Worm (Caenorhabditis elegans) whole organism, young adult: ENCODE results near the gene hmp-1.

ENCODE experiments used
- B0019.2 ChIP-seq: fragments of 200-800 bp; sonication (Bioruptor generic); conservative IDR thresholded peaks from 2 replicates; pipeline ENCODE4 v1.3.6; 2022; ENCODE audit warnings: missing genetic modification reagents, missing genetic modification characterization, missing compliant biosample characterization
- F23B12.7 ChIP-seq: sonication (generic microtip); optimal IDR thresholded peaks from 2 replicates; lab custom pipeline; 2017; ENCODE audit warnings: missing genetic modification characterization, mild to moderate bottlenecking, missing compliant biosample characterization, antibody characterized with exemption, moderate library complexity; ENCODE audit not compliant: insufficient read depth
- F39B2.1 ChIP-seq: fragments of 200-800 bp; sonication (Bioruptor generic); IDR thresholded peaks from 2 replicates; pipeline ENCODE4 v1.3.6; 2022; ENCODE audit warnings: missing genetic modification reagents, missing genetic modification characterization, missing compliant biosample characterization
- Y53F4B.3 ChIP-seq: fragments of 200-800 bp; sonication (Bioruptor generic); IDR thresholded peaks from 2 replicates; pipeline ENCODE4 v1.3.6; 2022; ENCODE audit warnings: missing genetic modification reagents, missing genetic modification characterization, missing compliant biosample characterization
- bed-2 ChIP-seq: fragments of 200-800 bp; sonication (Bioruptor generic); IDR thresholded peaks from 2 replicates; pipeline ENCODE4 v1.3.6; 2022; ENCODE audit warnings: missing genetic modification reagents, missing genetic modification characterization, missing compliant biosample characterization
- chd-7 ChIP-seq: sonication (generic microtip); optimal IDR thresholded peaks from 2 replicates; lab custom pipeline; 2016; ENCODE audit warnings: mild to moderate bottlenecking, missing genetic modification characterization, moderate library complexity, missing compliant biosample characterization
- hsf-1 ChIP-seq: fragments of 200-800 bp; sonication (Bioruptor generic); IDR thresholded peaks from 2 replicates; pipeline ENCODE4 v1.3.6; 2022; ENCODE audit warnings: missing genetic modification reagents, missing genetic modification characterization, missing compliant biosample characterization
- lin-35 ChIP-seq, 3 experiments: fragments of 150-350 bp in 2 of 3; sonication (generic microtip) in 1 of 3; optimal IDR thresholded peaks; 2 replicates each; lab custom pipeline; 2014 to 2018; ENCODE audit warnings: missing biosample characterization in 3 of 3, missing genetic modification characterization in 3 of 3, missing genetic modification reagents in 3 of 3
- repo-1 ChIP-seq: sonication (generic microtip); optimal IDR thresholded peaks from 2 replicates; lab custom pipeline; 2017; ENCODE audit warnings: mild to moderate bottlenecking, missing genetic modification characterization, missing compliant biosample characterization
- unc-62 ChIP-seq: fragments of 150-350 bp; optimal IDR thresholded peaks from 2 replicates; lab custom pipeline; 2014; ENCODE audit warnings: missing biosample characterization, missing genetic modification reagents, missing genetic modification characterization

DNA sequence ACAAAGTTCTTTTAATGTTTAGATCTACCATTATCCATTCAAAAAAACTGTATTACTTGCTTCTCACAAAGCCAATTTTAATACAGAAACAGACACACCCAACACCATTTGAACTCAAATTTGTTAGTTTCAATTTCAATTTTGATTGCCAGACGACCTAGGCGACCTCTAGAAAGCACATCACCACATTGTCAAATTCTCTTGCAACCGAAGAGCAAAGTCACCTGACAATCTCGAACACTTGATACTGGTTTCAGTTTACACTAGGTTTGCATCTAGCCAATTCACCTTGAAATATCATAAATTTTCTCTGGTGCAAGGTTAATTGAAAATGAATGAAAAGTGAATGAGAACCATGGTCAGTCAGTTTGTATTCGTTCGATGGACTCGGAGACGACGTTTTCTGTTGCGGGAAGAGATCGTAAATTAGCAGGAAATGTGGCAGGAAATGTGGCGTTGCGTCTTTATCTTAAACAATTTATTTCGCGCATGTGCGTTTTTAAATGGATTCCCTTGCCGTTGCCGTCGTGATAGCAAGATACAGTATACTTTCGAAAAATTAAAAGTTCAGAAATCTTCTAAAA lies 48.3 kb upstream of the hmp-1 start:
- no peak for TF ChIP-seq hsf-1
- TF ChIP-seq bed-2 (GFP tag; lab: Robert Waterston, UW) = no peak
- no peak for TF ChIP-seq repo-1 (tag; lab: Kevin White, UChicago)
- TF ChIP-seq lin-35 (GFP tag; optimal IDR thresholded peaks at IDR 0.05; lab: Kevin White, UChicago) = no peak
- no peak for TF ChIP-seq Y53F4B.3
- no peak for TF ChIP-seq unc-62 (GFP tag; lab: Kevin White, UChicago)
- TF ChIP-seq F23B12.7 = no peak
- TF ChIP-seq chd-7 (tag; lab: Kevin White, UChicago) = no peak
- no peak for TF ChIP-seq B0019.2 (GFP tag; lab: Robert Waterston, UW)
- no peak for TF ChIP-seq F39B2.1 (GFP tag; lab: Robert Waterston, UW)
